Worm (Caenorhabditis elegans) whole organism, L1 larva: ENCODE measurements around the gene taf-9.

Experiments used
- Y116A8C.19 ChIP-seq: sonication (generic microtip); optimal IDR thresholded peaks from 2 replicates; lab custom pipeline; 2016; ENCODE audit warnings: missing compliant biosample characterization, missing genetic modification characterization, borderline replicate concordance
- alr-1 ChIP-seq: fragments of 200-800 bp; sonication (Bioruptor generic); optimal IDR thresholded peaks from 2 replicates; lab custom pipeline; 2018; ENCODE audit warnings: borderline replicate concordance, mild to moderate bottlenecking, missing genetic modification characterization, missing compliant biosample characterization
- efl-1 ChIP-seq, 4 experiments: fragments of 150-350 bp; optimal IDR thresholded peaks in 3 of 4; peaks in 1 of 4; 1 replicate in 1 of 4; 2 replicates in 3 of 4; lab custom pipeline; 2014; ENCODE audit warnings: missing biosample characterization in 2 of 4, missing genetic modification characterization in 2 of 4, missing genetic modification reagents in 2 of 4
- egl-27 ChIP-seq, 2 experiments: fragments of 150-350 bp in 1 of 2; sonication (generic microtip); optimal IDR thresholded peaks; 3 replicates each; lab custom pipeline; 2017 to 2018; ENCODE audit warnings: missing biosample characterization in 2 of 2, missing genetic modification characterization in 2 of 2, missing genetic modification reagents in 2 of 2
- elt-3 ChIP-seq, 6 experiments: fragments of 150-350 bp in 1 of 6; sonication (generic microtip); optimal IDR thresholded peaks; 2 replicates each; lab custom pipeline; 2017 to 2018; ENCODE audit warnings: missing biosample characterization in 6 of 6, missing genetic modification characterization in 6 of 6, inconsistent platforms in 1 of 6
- nhr-12 ChIP-seq: sonication (generic microtip); optimal IDR thresholded peaks from 2 replicates; lab custom pipeline; 2017; ENCODE audit warnings: missing biosample characterization, missing genetic modification characterization
- nhr-237 ChIP-seq: fragments of 150-350 bp; optimal IDR thresholded peaks from 2 replicates; lab custom pipeline; 2014; ENCODE audit warnings: missing biosample characterization, missing genetic modification characterization
- nhr-71 ChIP-seq: sonication (generic microtip); optimal IDR thresholded peaks from 2 replicates; lab custom pipeline; 2016; ENCODE audit warnings: mild to moderate bottlenecking, missing genetic modification characterization, moderate library complexity, missing compliant biosample characterization
- nhr-77 ChIP-seq: fragments of 150-350 bp; optimal IDR thresholded peaks from 2 replicates; lab custom pipeline; 2014; ENCODE audit warnings: missing biosample characterization, missing genetic modification characterization
- pqm-1 ChIP-seq: sonication (generic microtip); optimal IDR thresholded peaks from 3 replicates; lab custom pipeline; 2017; ENCODE audit warnings: missing biosample characterization, missing genetic modification characterization
- skn-1 ChIP-seq: fragments of 150-350 bp; optimal IDR thresholded peaks from 2 replicates; lab custom pipeline; 2014; ENCODE audit warnings: missing biosample characterization, missing genetic modification characterization
- unc-62 ChIP-seq: fragments of 150-350 bp; optimal IDR thresholded peaks from 2 replicates; lab custom pipeline; 2014; ENCODE audit warnings: missing biosample characterization, missing genetic modification reagents, missing genetic modification characterization

- TF ChIP-seq egl-27 (tag; optimal IDR thresholded peaks at IDR 0.05; lab: Kevin White, UChicago) (no peak), nhr-237 (tag; lab: Kevin White, UChicago) (no peak), elt-3 (tag; optimal IDR thresholded peaks at IDR 0.05; lab: Kevin White, UChicago) (no peak), efl-1 (optimal IDR thresholded peaks at IDR 0.05; lab: Kevin White, UChicago) (no peak), efl-1 (GFP tag; optimal IDR thresholded peaks at IDR 0.05 in 1 of 2; lab: Kevin White, UChicago) (no peak), Y116A8C.19 (tag; lab: Kevin White, UChicago) (no peak), unc-62 (no peak), skn-1 (tag; lab: Kevin White, UChicago) (no peak), pqm-1 (tag; lab: Kevin White, UChicago) (no peak), nhr-77 (tag; lab: Kevin White, UChicago) (no peak), nhr-12 (tag; lab: Kevin White, UChicago) (no peak), alr-1 (no peak), nhr-71 (tag; lab: Kevin White, UChicago) (peak; percentile 12)
These were observed 2.6 kb downstream of the taf-9 start, which contains the start of gene T12D8.5 for ce11 chrIII:13626692-13627091.
